Worm (Caenorhabditis elegans) whole organism, young adult: ENCODE data around the gene ceh-16.

ENCODE experiments used
- ama-1 ChIP-seq, 3 experiments: fragments of 150-350 bp in 1 of 3; sonication (generic microtip) in 2 of 3; optimal IDR thresholded peaks; 2 replicates each; lab custom pipeline; 2014 to 2018; ENCODE audit warnings: missing biosample characterization in 2 of 3, missing genetic modification characterization in 2 of 3, missing genetic modification reagents in 2 of 3
- madf-6 ChIP-seq: fragments of 200-800 bp; sonication (Bioruptor generic); IDR thresholded peaks from 2 replicates; pipeline ENCODE4 v1.3.6; 2022; ENCODE audit warnings: missing genetic modification reagents, missing genetic modification characterization, missing compliant biosample characterization
- rpc-1 ChIP-seq, 2 experiments: fragments of 150-350 bp in 1 of 2; sonication (generic microtip) in 1 of 2; optimal IDR thresholded peaks; 2 replicates each; lab custom pipeline; 2014 to 2018; ENCODE audit warnings: missing biosample characterization in 1 of 2, missing genetic modification characterization in 1 of 2, missing genetic modification reagents in 1 of 2, missing genotype in 1 of 2

ce11 chrIII:8622435-8622834, at the start of gene ceh-16:
- TF ChIP-seq ama-1 (optimal IDR thresholded peaks at IDR 0.05; lab: Kevin White, UChicago), result no peak
- no peak for TF ChIP-seq ama-1 (GFP tag; optimal IDR thresholded peaks at IDR 0.05; lab: Kevin White, UChicago)
- TF ChIP-seq rpc-1 (optimal IDR thresholded peaks at IDR 0.05; lab: Kevin White, UChicago), result no peak
- no peak for TF ChIP-seq rpc-1 (tag; optimal IDR thresholded peaks at IDR 0.05; lab: Kevin White, UChicago)
- TF ChIP-seq madf-6 (GFP tag; lab: Robert Waterston, UW), result no peak
